Worm (Caenorhabditis elegans) whole organism, young adult: ENCODE data around the gene F27D9.7.

Experiments used
- B0035.1 ChIP-seq: sonication (generic microtip); optimal IDR thresholded peaks from 2 replicates; lab custom pipeline; 2016; ENCODE audit warnings: missing genetic modification characterization, mild to moderate bottlenecking, missing compliant biosample characterization, missing genotype, missing genetic modification reagents
- B0261.1 ChIP-seq: sonication (generic microtip); optimal IDR thresholded peaks from 2 replicates; lab custom pipeline; 2016; ENCODE audit warnings: mild to moderate bottlenecking, missing genetic modification characterization, moderate library complexity, missing compliant biosample characterization
- B0336.3 ChIP-seq: fragments of 200-800 bp; sonication (Bioruptor generic); IDR thresholded peaks from 2 replicates; pipeline ENCODE4 v1.3.6; 2022; ENCODE audit warnings: missing genetic modification characterization, missing compliant biosample characterization
- F22D6.2 ChIP-seq: sonication (generic microtip); optimal IDR thresholded peaks from 2 replicates; lab custom pipeline; 2016; ENCODE audit warnings: mild to moderate bottlenecking, missing genetic modification characterization, missing compliant biosample characterization
- F33H1.4 ChIP-seq: fragments of 200-800 bp; sonication (Bioruptor generic); IDR thresholded peaks from 2 replicates; pipeline ENCODE4 v1.3.6; 2022; ENCODE audit warnings: missing genetic modification reagents, missing genetic modification characterization, missing compliant biosample characterization
- F55B11.4 ChIP-seq: sonication (generic microtip); optimal IDR thresholded peaks from 2 replicates; lab custom pipeline; 2016; ENCODE audit warnings: missing compliant biosample characterization, missing genetic modification characterization, borderline replicate concordance; ENCODE audit not compliant: insufficient read depth
- T07F8.4 ChIP-seq: sonication (generic microtip); optimal IDR thresholded peaks from 2 replicates; lab custom pipeline; 2016; ENCODE audit warnings: mild to moderate bottlenecking, missing genetic modification characterization, moderate library complexity, missing compliant biosample characterization
- akir-1 ChIP-seq: fragments of 200-800 bp; sonication (Bioruptor generic); optimal IDR thresholded peaks from 2 replicates; lab custom pipeline; 2018; ENCODE audit warnings: mild to moderate bottlenecking, missing genetic modification characterization, moderate library complexity, missing compliant biosample characterization
- atf-7 ChIP-seq: sonication (generic microtip); optimal IDR thresholded peaks from 2 replicates; lab custom pipeline; 2017; ENCODE audit warnings: mild to moderate bottlenecking, missing genetic modification characterization, missing compliant biosample characterization
- attf-5 ChIP-seq: fragments of 200-800 bp; sonication (Bioruptor generic); optimal IDR thresholded peaks from 2 replicates; lab custom pipeline; 2018; ENCODE audit warnings: mild to moderate bottlenecking, missing genetic modification characterization, missing compliant biosample characterization
- ccch-3 ChIP-seq: fragments of 200-800 bp; sonication (Bioruptor generic); optimal IDR thresholded peaks from 2 replicates; lab custom pipeline; 2018; ENCODE audit warnings: mild to moderate bottlenecking, missing genetic modification characterization, missing compliant biosample characterization
- cebp-2 ChIP-seq: fragments of 200-800 bp; sonication (Bioruptor generic); IDR thresholded peaks from 2 replicates; pipeline ENCODE4 v1.3.6; 2022; ENCODE audit warnings: missing genetic modification characterization, missing compliant biosample characterization
- ceh-40 ChIP-seq: fragments of 200-800 bp; sonication (Bioruptor generic); IDR thresholded peaks from 2 replicates; pipeline ENCODE4 v1.3.6; 2022; ENCODE audit warnings: missing genetic modification characterization, missing compliant biosample characterization
- ceh-58 ChIP-seq: fragments of 200-800 bp; sonication (Bioruptor generic); IDR thresholded peaks from 2 replicates; pipeline ENCODE4 v1.3.6; 2022; ENCODE audit warnings: missing genetic modification characterization, missing compliant biosample characterization
- ceh-79 ChIP-seq: sonication (generic microtip); optimal IDR thresholded peaks from 2 replicates; lab custom pipeline; 2017; ENCODE audit warnings: mild to moderate bottlenecking, missing genetic modification characterization, missing compliant biosample characterization
- chd-7 ChIP-seq: sonication (generic microtip); optimal IDR thresholded peaks from 2 replicates; lab custom pipeline; 2016; ENCODE audit warnings: mild to moderate bottlenecking, missing genetic modification characterization, moderate library complexity, missing compliant biosample characterization
- dox-1 ChIP-seq: fragments of 200-800 bp; sonication (Bioruptor generic); IDR thresholded peaks from 2 replicates; pipeline ENCODE4 v1.3.6; 2022; ENCODE audit warnings: missing genetic modification reagents, missing genetic modification characterization, missing compliant biosample characterization
- ekl-4 ChIP-seq: fragments of 200-800 bp; sonication (Bioruptor generic); IDR thresholded peaks from 2 replicates; pipeline ENCODE4 v1.3.6; 2022; ENCODE audit warnings: missing genetic modification reagents, missing genetic modification characterization, missing compliant biosample characterization
- fkh-3 ChIP-seq: sonication (generic microtip); optimal IDR thresholded peaks from 2 replicates; lab custom pipeline; 2016; ENCODE audit warnings: mild to moderate bottlenecking, missing genetic modification characterization, missing compliant biosample characterization
- gei-17 ChIP-seq: fragments of 200-800 bp; sonication (Bioruptor generic); optimal IDR thresholded peaks from 2 replicates; lab custom pipeline; 2018; ENCODE audit warnings: mild to moderate bottlenecking, missing genetic modification characterization, missing compliant biosample characterization
- hlh-12 ChIP-seq: sonication (generic microtip); optimal IDR thresholded peaks from 2 replicates; lab custom pipeline; 2016; ENCODE audit warnings: missing genetic modification characterization, missing compliant biosample characterization
- hmg-20 ChIP-seq: fragments of 200-800 bp; sonication (Bioruptor generic); IDR thresholded peaks from 2 replicates; pipeline ENCODE4 v1.3.6; 2022; ENCODE audit warnings: missing genetic modification reagents, missing genetic modification characterization, missing compliant biosample characterization
- lag-1 ChIP-seq: fragments of 200-800 bp; sonication (Bioruptor generic); IDR thresholded peaks from 2 replicates; pipeline ENCODE4 v1.3.6; 2022; ENCODE audit warnings: missing genetic modification reagents, missing genetic modification characterization, missing compliant biosample characterization
- let-526 ChIP-seq: fragments of 200-800 bp; sonication (Bioruptor generic); IDR thresholded peaks from 2 replicates; pipeline ENCODE4 v1.3.6; 2022; ENCODE audit warnings: missing genetic modification reagents, missing genetic modification characterization, missing compliant biosample characterization
- lin-40 ChIP-seq: sonication (generic microtip); optimal IDR thresholded peaks from 2 replicates; lab custom pipeline; 2016; ENCODE audit warnings: missing genetic modification characterization, mild to moderate bottlenecking, missing compliant biosample characterization, missing genotype, missing genetic modification reagents
- lin-54 ChIP-seq: fragments of 200-800 bp; sonication (Bioruptor generic); optimal IDR thresholded peaks from 2 replicates; lab custom pipeline; 2018; ENCODE audit warnings: mild to moderate bottlenecking, missing genetic modification characterization, missing compliant biosample characterization
- lsl-1 ChIP-seq: fragments of 200-800 bp; sonication (Bioruptor generic); optimal IDR thresholded peaks from 2 replicates; lab custom pipeline; 2018; ENCODE audit warnings: mild to moderate bottlenecking, missing genetic modification characterization, moderate library complexity, missing compliant biosample characterization
- madf-6 ChIP-seq: fragments of 200-800 bp; sonication (Bioruptor generic); IDR thresholded peaks from 2 replicates; pipeline ENCODE4 v1.3.6; 2022; ENCODE audit warnings: missing genetic modification reagents, missing genetic modification characterization, missing compliant biosample characterization
- mxl-1 ChIP-seq: sonication (generic microtip); optimal IDR thresholded peaks from 2 replicates; lab custom pipeline; 2016; ENCODE audit warnings: missing genetic modification characterization, missing compliant biosample characterization
- nhr-120 ChIP-seq: fragments of 200-800 bp; sonication (Bioruptor generic); IDR thresholded peaks from 2 replicates; pipeline ENCODE4 v1.3.6; 2022; ENCODE audit warnings: missing genetic modification characterization, missing compliant biosample characterization
- nhr-179 ChIP-seq: sonication (generic microtip); optimal IDR thresholded peaks from 2 replicates; lab custom pipeline; 2016; ENCODE audit warnings: mild to moderate bottlenecking, missing genetic modification characterization, missing compliant biosample characterization
- nhr-27 ChIP-seq: fragments of 200-800 bp; sonication (Bioruptor generic); optimal IDR thresholded peaks from 2 replicates; lab custom pipeline; 2018; ENCODE audit warnings: mild to moderate bottlenecking, missing genetic modification characterization, moderate library complexity, missing compliant biosample characterization
- nhr-90 ChIP-seq: sonication (generic microtip); optimal IDR thresholded peaks from 2 replicates; lab custom pipeline; 2016; ENCODE audit warnings: missing genotype, mild to moderate bottlenecking, missing genetic modification characterization, missing compliant biosample characterization
- rcor-1 ChIP-seq: fragments of 200-800 bp; sonication (Bioruptor generic); IDR thresholded peaks from 2 replicates; pipeline ENCODE4 v1.3.6; 2022; ENCODE audit warnings: missing genetic modification reagents, missing genetic modification characterization, missing compliant biosample characterization
- rec-8 ChIP-seq, 2 experiments: sonication (generic microtip); optimal IDR thresholded peaks; 2 replicates each; lab custom pipeline; 2016; ENCODE audit warnings: mild to moderate bottlenecking in 2 of 2, missing genetic modification characterization in 2 of 2, missing genetic modification reagents in 2 of 2, missing genotype in 2 of 2, missing biosample characterization in 1 of 2, missing compliant biosample characterization in 1 of 2, moderate library complexity in 1 of 2
- sdz-38 ChIP-seq: sonication (generic microtip); optimal IDR thresholded peaks from 2 replicates; lab custom pipeline; 2016; ENCODE audit warnings: missing genotype, missing genetic modification characterization, missing compliant biosample characterization
- sea-2 ChIP-seq: fragments of 200-800 bp; sonication (Bioruptor generic); IDR thresholded peaks from 2 replicates; pipeline ENCODE4 v1.3.6; 2022; ENCODE audit warnings: missing genetic modification characterization, missing compliant biosample characterization
- snpc-4 ChIP-seq, 5 experiments: fragments of 150-350 bp in 1 of 5; sonication (generic microtip) in 4 of 5; optimal IDR thresholded peaks; 2 replicates each; lab custom pipeline; 2014 to 2018; ENCODE audit warnings: missing genetic modification characterization in 5 of 5, missing biosample characterization in 3 of 5, antibody characterized with exemption in 2 of 5, mild to moderate bottlenecking in 2 of 5, missing compliant biosample characterization in 2 of 5, missing genotype in 2 of 5, moderate library complexity in 2 of 5, missing genetic modification reagents in 1 of 5
- sptf-2 ChIP-seq: fragments of 200-800 bp; sonication (Bioruptor generic); optimal IDR thresholded peaks from 2 replicates; lab custom pipeline; 2018; ENCODE audit warnings: mild to moderate bottlenecking, missing genetic modification characterization, missing compliant biosample characterization
- xnd-1 ChIP-seq: sonication (generic microtip); optimal IDR thresholded peaks from 2 replicates; lab custom pipeline; 2016; ENCODE audit warnings: missing genotype, missing genetic modification reagents, missing genetic modification characterization, missing compliant biosample characterization
- zfh-2 ChIP-seq: fragments of 200-800 bp; sonication (Bioruptor generic); conservative IDR thresholded peaks from 2 replicates; pipeline ENCODE4 v1.3.6; 2022; ENCODE audit warnings: missing genetic modification reagents, missing genetic modification characterization, missing compliant biosample characterization
- ztf-22 ChIP-seq: fragments of 200-800 bp; sonication (Bioruptor generic); optimal IDR thresholded peaks from 2 replicates; lab custom pipeline; 2018; ENCODE audit warnings: mild to moderate bottlenecking, missing genetic modification characterization, moderate library complexity, missing compliant biosample characterization
- ztf-26 ChIP-seq: sonication (generic microtip); optimal IDR thresholded peaks from 2 replicates; lab custom pipeline; 2017; ENCODE audit warnings: missing genetic modification characterization, missing compliant biosample characterization

F27D9.7 gene

DNA sequence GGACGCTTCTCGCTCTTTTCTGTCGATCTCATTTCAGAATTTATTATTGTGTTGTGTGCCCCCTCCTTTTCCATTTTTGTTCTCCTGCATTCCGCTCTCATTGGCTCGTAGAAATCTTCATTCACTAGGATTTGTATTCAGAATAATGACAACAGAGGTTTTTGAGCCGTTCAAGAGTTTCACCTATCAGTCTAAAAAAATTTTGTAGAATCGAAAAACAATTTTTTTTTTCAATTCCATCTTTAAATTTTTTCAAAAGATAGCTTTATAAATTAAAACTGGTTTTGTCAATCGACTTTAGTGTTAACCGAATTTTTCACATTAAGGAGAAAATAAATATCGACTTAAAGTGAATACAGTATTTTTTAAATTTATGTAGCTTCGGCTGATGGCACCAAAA, 40.1 kb upstream of the F27D9.7 start, which contains the start of gene K09F5.4:
K09F5.4 (minus strand) TSS at position 101 of the 400 bp plus-strand sequence.
- TF ChIP-seq B0261.1 (tag; lab: Kevin White, UChicago) = no peak
- TF ChIP-seq zfh-2 (GFP tag; lab: Robert Waterston, UW) = no peak
- no peak for TF ChIP-seq B0336.3 (GFP tag; lab: Robert Waterston, UW)
- TF ChIP-seq attf-5 = no peak
- no peak for TF ChIP-seq nhr-120 (GFP tag; lab: Robert Waterston, UW)
- TF ChIP-seq xnd-1 = no peak
- TF ChIP-seq hmg-20 (GFP tag; lab: Robert Waterston, UW) = no peak
- TF ChIP-seq sdz-38 = no peak
- TF ChIP-seq nhr-27 (tag; lab: Kevin White, UChicago) = no peak
- TF ChIP-seq ceh-79 (tag; lab: Kevin White, UChicago) = no peak
- TF ChIP-seq lin-40 = no peak
- TF ChIP-seq rcor-1 (GFP tag; lab: Robert Waterston, UW) = no peak
- TF ChIP-seq rec-8 (tag; optimal IDR thresholded peaks at IDR 0.05; lab: Kevin White, UChicago) = no peak
- TF ChIP-seq F22D6.2 (tag; lab: Kevin White, UChicago) = no peak
- TF ChIP-seq snpc-4 (GFP tag; optimal IDR thresholded peaks at IDR 0.05; lab: Kevin White, UChicago) = no peak
- TF ChIP-seq snpc-4 (tag; optimal IDR thresholded peaks at IDR 0.05; lab: Kevin White, UChicago) = no peak
- TF ChIP-seq ccch-3 (GFP tag; lab: Kevin White, UChicago) = no peak

DNA sequence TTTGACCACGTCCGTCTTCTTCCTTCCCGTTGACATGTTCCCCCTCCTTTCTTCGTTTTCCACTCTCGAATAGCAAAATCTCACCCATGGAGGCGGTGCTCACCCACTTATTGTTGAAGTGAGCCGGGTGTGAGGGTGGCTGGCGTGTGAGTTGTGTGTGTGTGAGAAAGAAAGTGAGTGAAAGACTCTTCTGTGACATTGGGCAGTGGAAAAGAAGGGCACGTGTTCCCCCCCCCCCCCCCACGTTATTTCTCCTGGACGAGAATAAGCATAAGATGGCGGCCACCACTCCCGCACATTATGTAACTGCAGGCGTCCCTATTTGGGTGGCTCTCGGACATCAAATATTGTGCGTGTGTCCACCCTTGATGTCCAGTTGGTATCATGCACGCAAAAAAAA, 39.6 kb upstream of the F27D9.7 start:
- TF ChIP-seq lag-1 (GFP tag; lab: Robert Waterston, UW) = 0 out of 2 replicates have a peak, but pooled peaks have one; percentile 10
- no peak for TF ChIP-seq akir-1 (GFP tag; lab: Kevin White, UChicago)

ce11 chrX:7707031-7707430, 36.5 kb upstream of the F27D9.7 start, which contains the start of gene kvs-1:
TSS of gene kvs-1 (minus strand) at chrX:7707131.
- TF ChIP-seq cebp-2 (GFP tag; lab: Robert Waterston, UW) (no peak), atf-7 (no peak), nhr-179 (no peak), F55B11.4 (tag; lab: Kevin White, UChicago) (no peak), dox-1 (GFP tag; lab: Robert Waterston, UW) (no peak), sea-2 (GFP tag; lab: Robert Waterston, UW) (no peak)

DNA sequence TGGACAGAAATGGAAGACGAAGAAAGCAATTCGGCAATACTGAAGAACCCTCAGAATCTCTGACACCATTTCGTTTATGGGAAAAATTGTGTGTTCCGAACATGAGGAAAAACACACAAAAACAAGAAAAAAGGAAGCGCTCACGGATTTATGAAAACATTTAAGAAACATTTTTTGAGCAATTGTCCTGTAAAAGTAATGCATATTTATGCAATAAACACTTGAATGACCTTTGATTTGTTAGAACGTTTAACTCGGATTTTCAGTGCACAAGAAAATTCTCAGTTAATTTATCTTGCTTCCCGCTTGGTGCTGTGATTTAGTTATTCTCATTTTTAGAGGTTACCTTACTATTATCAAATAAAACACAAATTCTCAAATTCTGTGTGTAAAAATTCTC, 33.3 kb upstream of the F27D9.7 start:
- TF ChIP-seq ceh-79 (tag; lab: Kevin White, UChicago) (no peak), chd-7 (tag; lab: Kevin White, UChicago) (no peak), B0035.1 (no peak)
- TF ChIP-seq, all 124 proteins: peak for 0

ce11 chrX:7689570-7689969, 19.0 kb upstream of the F27D9.7 start:
- TF ChIP-seq lsl-1 (GFP tag; lab: Kevin White, UChicago) (no peak), nhr-90 (tag; lab: Kevin White, UChicago) (no peak), ceh-40 (no peak), gei-17 (GFP tag; lab: Kevin White, UChicago) (no peak), snpc-4 (GFP tag; optimal IDR thresholded peaks at IDR 0.05; lab: Kevin White, UChicago) (no peak), snpc-4 (tag; optimal IDR thresholded peaks at IDR 0.05; lab: Kevin White, UChicago) (no peak), madf-6 (no peak), hlh-12 (tag; lab: Kevin White, UChicago) (no peak), sptf-2 (GFP tag; lab: Kevin White, UChicago) (no peak), F33H1.4 (GFP tag; lab: Robert Waterston, UW) (no peak), let-526 (GFP tag; lab: Robert Waterston, UW) (no peak), fkh-3 (no peak), lin-54 (no peak), ceh-58 (no peak), T07F8.4 (no peak), ztf-26 (tag; lab: Kevin White, UChicago) (no peak), mxl-1 (tag; lab: Kevin White, UChicago) (no peak), ekl-4 (no peak), ztf-22 (GFP tag; lab: Kevin White, UChicago) (no peak), rec-8 (tag; optimal IDR thresholded peaks at IDR 0.05; lab: Kevin White, UChicago) (no peak)
